Worm (Caenorhabditis elegans): ENCODE results near the gene R10E9.2.

The R10E9.2 gene

ce11 chrIII:3992089-3992488, 28.0 kb upstream of the R10E9.2 start, which contains the start of gene glb-11:
TSS of gene glb-11 (minus strand) at chrIII:3992189.
- TF ChIP-seq madf-2 (tag; optimal IDR thresholded peaks at IDR 0.05) (no peak), hlh-8 (tag; optimal IDR thresholded peaks at IDR 0.05) (no peak), ceh-6 (GFP tag; optimal IDR thresholded peaks at IDR 0.05) (no peak), hlh-30 (tag; optimal IDR thresholded peaks at IDR 0.05; ENCODE audit: insufficient read depth) (no peak), hlh-6 (tag; optimal IDR thresholded peaks at IDR 0.05) (no peak), che-1 (tag; optimal IDR thresholded peaks at IDR 0.05) (no peak), ceh-22 (tag; optimal IDR thresholded peaks at IDR 0.05) (no peak), K02D7.2 (tag; optimal IDR thresholded peaks at IDR 0.05) (no peak), Y22D7AL.16 (tag; optimal IDR thresholded peaks at IDR 0.05) (no peak), ceh-34 (tag; optimal IDR thresholded peaks at IDR 0.05) (no peak), ceh-48 (tag; optimal IDR thresholded peaks at IDR 0.05) (no peak), nhr-11 (tag; optimal IDR thresholded peaks at IDR 0.05) (no peak)

ce11 chrIII:3991362-3991761, 27.2 kb upstream of the R10E9.2 start:
- TF ChIP-seq unc-42 (tag; optimal IDR thresholded peaks at IDR 0.05) (no peak), hlh-6 (tag; optimal IDR thresholded peaks at IDR 0.05) (no peak), che-1 (tag; optimal IDR thresholded peaks at IDR 0.05) (no peak), nfya-1 (tag; optimal IDR thresholded peaks at IDR 0.05) (no peak), lin-11 (tag; optimal IDR thresholded peaks at IDR 0.05) (no peak), C38D4.7 (GFP tag; optimal IDR thresholded peaks at IDR 0.05) (no peak), fkh-6 (tag; optimal IDR thresholded peaks at IDR 0.05) (no peak), ceh-45 (GFP tag; IDR thresholded peaks at IDR 0.05) (no peak), elt-4 (tag; optimal IDR thresholded peaks at IDR 0.05) (no peak), eyg-1 (tag; optimal IDR thresholded peaks at IDR 0.05) (no peak), ceh-6 (GFP tag; optimal IDR thresholded peaks at IDR 0.05) (no peak), tbx-7 (tag; optimal IDR thresholded peaks at IDR 0.05) (no peak)

- TF ChIP-seq hlh-15 (tag; optimal IDR thresholded peaks at IDR 0.05) (no peak), ttx-3 (tag; optimal IDR thresholded peaks at IDR 0.05) (no peak), che-1 (tag; optimal IDR thresholded peaks at IDR 0.05) (no peak), unc-3 (GFP tag; conservative IDR thresholded peaks at IDR 0.05) (no peak), unc-3 (tag; optimal IDR thresholded peaks at IDR 0.05) (no peak), F13H6.1 (tag; optimal IDR thresholded peaks at IDR 0.05) (no peak), fkh-6 (tag; optimal IDR thresholded peaks at IDR 0.05) (no peak), pax-1 (tag; optimal IDR thresholded peaks at IDR 0.05) (no peak), elt-2 (tag; optimal IDR thresholded peaks at IDR 0.05) (no peak), sdc-2 (tag; optimal IDR thresholded peaks at IDR 0.05) (no peak), ceh-48 (tag; optimal IDR thresholded peaks at IDR 0.05) (no peak), fax-1 (tag; optimal IDR thresholded peaks at IDR 0.05) (no peak), ceh-31 (tag; optimal IDR thresholded peaks at IDR 0.05) (no peak), hlh-8 (tag; optimal IDR thresholded peaks at IDR 0.05) (no peak), pha-4 (tag; optimal IDR thresholded peaks at IDR 0.05) (no peak), sox-2 (GFP tag; IDR thresholded peaks at IDR 0.05) (no peak), fkh-10 (GFP tag; optimal IDR thresholded peaks at IDR 0.05) (no peak), ztf-16 (tag; optimal IDR thresholded peaks at IDR 0.05) (no peak), nhr-232 (tag; optimal IDR thresholded peaks at IDR 0.05) (no peak), C08G9.2 (tag; optimal IDR thresholded peaks at IDR 0.05) (no peak)
Measured at ce11 chrIII:3987759-3988158, 23.6 kb upstream of the R10E9.2 start, which contains the start of gene C36E8.6. TSS of gene C36E8.6 (plus strand) at chrIII:3988059.

- TF ChIP-seq ceh-18 (tag; optimal IDR thresholded peaks at IDR 0.05) (no peak), elt-2 (tag; optimal IDR thresholded peaks at IDR 0.05) (no peak), hlh-6 (tag; optimal IDR thresholded peaks at IDR 0.05) (no peak), mec-3 (tag; optimal IDR thresholded peaks at IDR 0.05; ENCODE audit: borderline replicate concordance) (no peak), fax-1 (tag; optimal IDR thresholded peaks at IDR 0.05) (no peak), unc-3 (GFP tag; conservative IDR thresholded peaks at IDR 0.05) (no peak), unc-3 (tag; optimal IDR thresholded peaks at IDR 0.05) (no peak), unc-55 (GFP tag; optimal IDR thresholded peaks at IDR 0.05) (no peak), nfya-1 (tag; optimal IDR thresholded peaks at IDR 0.05) (no peak), hlh-8 (tag; optimal IDR thresholded peaks at IDR 0.05) (no peak)
Measured at ce11 chrIII:3986368-3986767, 22.2 kb upstream of the R10E9.2 start, which contains the start of gene Y1A5A.1. TSS of gene Y1A5A.1 (minus strand) at chrIII:3986661.

Data from whole organism, late embryonic.